Fruit fly (Drosophila melanogaster) whole organism, pupa: ENCODE measurements around the gene CG13135.

Experiments used
- CG10348 ChIP-seq: fragments of 200-800 bp; sonication (Bioruptor generic); IDR thresholded peaks from 2 replicates; pipeline ENCODE4 v1.3.6; 2022; ENCODE audit warnings: missing biosample characterization, missing genetic modification characterization
- CG12605 ChIP-seq: fragments of 200-800 bp; sonication (Bioruptor generic); IDR thresholded peaks from 2 replicates; pipeline ENCODE4 v1.3.6; 2022; ENCODE audit warnings: missing biosample characterization, missing genetic modification characterization
- CG13204 ChIP-seq: fragments of 200-800 bp; sonication (Bioruptor generic); optimal IDR thresholded peaks from 2 replicates; lab custom pipeline; 2018; ENCODE audit warnings: missing biosample characterization, mild to moderate bottlenecking, missing genetic modification characterization, moderate library complexity
- CG14655 ChIP-seq: fragments of 200-800 bp; sonication (Bioruptor generic); optimal IDR thresholded peaks from 3 replicates; lab custom pipeline; 2017; ENCODE audit warnings: mild to moderate bottlenecking, missing biosample characterization, missing genetic modification reagents, missing genetic modification characterization
- CG15710 ChIP-seq: fragments of 200-800 bp; sonication (Bioruptor generic); optimal IDR thresholded peaks from 2 replicates; lab custom pipeline; 2018; ENCODE audit warnings: missing biosample characterization, mild to moderate bottlenecking, missing genetic modification characterization, moderate library complexity
- CG17806 ChIP-seq: fragments of 200-800 bp; sonication (Bioruptor generic); optimal IDR thresholded peaks from 2 replicates; lab custom pipeline; 2018; ENCODE audit warnings: missing biosample characterization, mild to moderate bottlenecking, missing genetic modification characterization, moderate library complexity
- CG32121 ChIP-seq: fragments of 200-800 bp; sonication (Bioruptor generic); IDR thresholded peaks from 2 replicates; pipeline ENCODE4 v1.3.6; 2022; ENCODE audit warnings: missing biosample characterization, missing genetic modification characterization
- CG34367 ChIP-seq: fragments of 200-800 bp; sonication (Bioruptor generic); optimal IDR thresholded peaks from 2 replicates; lab custom pipeline; 2018; ENCODE audit warnings: missing biosample characterization, mild to moderate bottlenecking, missing genetic modification characterization
- CG4496 ChIP-seq: fragments of 200-800 bp; sonication (Bioruptor generic); IDR thresholded peaks from 3 replicates; pipeline ENCODE4 v1.3.6; 2022; ENCODE audit warnings: missing biosample characterization, missing genetic modification characterization
- CG8159 ChIP-seq: fragments of 200-800 bp; sonication (Bioruptor generic); optimal IDR thresholded peaks from 3 replicates; lab custom pipeline; 2018; ENCODE audit warnings: missing biosample characterization, mild to moderate bottlenecking, missing genetic modification characterization, moderate library complexity
- CG8301 ChIP-seq: fragments of 200-800 bp; sonication (Bioruptor generic); optimal IDR thresholded peaks from 2 replicates; lab custom pipeline; 2018; ENCODE audit warnings: missing biosample characterization, mild to moderate bottlenecking, missing genetic modification characterization
- CG9948 ChIP-seq: fragments of 200-800 bp; sonication (Bioruptor generic); optimal IDR thresholded peaks from 2 replicates; lab custom pipeline; 2018; ENCODE audit warnings: missing biosample characterization, mild to moderate bottlenecking, missing genetic modification characterization, moderate library complexity
- D1 ChIP-seq: fragments of 200-800 bp; sonication (Bioruptor generic); optimal IDR thresholded peaks from 2 replicates; lab custom pipeline; 2018; ENCODE audit warnings: missing biosample characterization, mild to moderate bottlenecking, missing genetic modification characterization, moderate library complexity
- EcR ChIP-seq: fragments of 200-800 bp; sonication (Bioruptor generic); optimal IDR thresholded peaks from 3 replicates; lab custom pipeline; 2019; ENCODE audit warnings: missing biosample characterization, missing genetic modification characterization, mild to moderate bottlenecking, moderate library complexity, missing genetic modification reagents
- Ets98B ChIP-seq: fragments of 200-800 bp; sonication (Bioruptor generic); IDR thresholded peaks from 2 replicates; pipeline ENCODE4 v1.3.6; 2022; ENCODE audit warnings: missing biosample characterization, missing genetic modification characterization
- Pif1A ChIP-seq: fragments of 200-800 bp; sonication (Bioruptor generic); optimal IDR thresholded peaks from 3 replicates; lab custom pipeline; 2016; ENCODE audit warnings: missing biosample characterization, missing genetic modification characterization
- Pif1B ChIP-seq: fragments of 200-800 bp; sonication (Bioruptor generic); optimal IDR thresholded peaks from 3 replicates; lab custom pipeline; 2016; ENCODE audit warnings: missing biosample characterization, missing genetic modification characterization
- Snoo ChIP-seq: fragments of 200-800 bp; sonication (Bioruptor generic); optimal IDR thresholded peaks from 3 replicates; lab custom pipeline; 2017; ENCODE audit warnings: missing biosample characterization, mild to moderate bottlenecking, missing genetic modification characterization, inconsistent platforms
- fd96Ca ChIP-seq: fragments of 200-800 bp; sonication (Bioruptor generic); IDR thresholded peaks from 3 replicates; pipeline ENCODE4 v1.3.6; 2022; ENCODE audit warnings: missing biosample characterization, missing genetic modification characterization
- gl ChIP-seq: fragments of 200-800 bp; sonication (Bioruptor generic); optimal IDR thresholded peaks from 2 replicates; lab custom pipeline; 2018; ENCODE audit warnings: missing biosample characterization, mild to moderate bottlenecking, missing genetic modification characterization
- rn ChIP-seq: fragments of 200-800 bp; sonication (Bioruptor generic); IDR thresholded peaks from 2 replicates; pipeline ENCODE4 v1.3.6; 2022; ENCODE audit warnings: missing biosample characterization, missing genetic modification characterization

The CG13135 gene

dm6 chr2L:10130763-10131162, 8.2 kb upstream of the CG13135 start:
- TF ChIP-seq D1 (no peak), CG34367 (tag; lab: Kevin White, UChicago) (no peak), rn (GFP tag; lab: Robert Waterston, UW) (no peak), Pif1B (GFP tag; lab: Kevin White, UChicago) (no peak), CG10348 (no peak), Ets98B (GFP tag; lab: Robert Waterston, UW) (no peak), CG12605 (GFP tag; lab: Robert Waterston, UW) (no peak), CG8301 (tag; lab: Kevin White, UChicago) (no peak), CG17806 (tag; lab: Kevin White, UChicago) (no peak), CG9948 (tag; lab: Kevin White, UChicago) (no peak)

DNA sequence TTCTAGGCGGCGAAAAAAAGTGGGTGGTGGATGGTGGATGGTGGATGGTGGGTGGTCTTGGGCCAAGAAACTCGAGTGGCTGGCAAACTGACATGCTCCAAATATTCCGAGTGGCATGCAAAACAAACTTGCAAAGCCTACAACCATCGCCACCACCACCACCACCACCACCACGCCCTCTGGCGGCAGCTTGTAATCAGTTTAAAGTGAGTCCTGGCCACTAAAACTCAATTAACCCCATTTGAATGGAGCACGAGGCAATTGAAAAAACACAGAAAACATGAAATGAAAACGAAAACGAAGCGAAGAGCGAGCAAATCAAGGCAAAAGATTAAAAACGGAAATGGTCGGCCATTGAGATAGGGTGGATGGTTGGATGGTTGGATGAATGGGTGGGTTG, 1.4 kb upstream of the CG13135 start:
- TF ChIP-seq CG8159 (no peak), gl (tag; lab: Kevin White, UChicago) (no peak), EcR (GFP tag; lab: Kevin White, UChicago) (no peak), CG9948 (tag; lab: Kevin White, UChicago) (no peak), Snoo (tag; lab: Kevin White, UChicago) (no peak), CG32121 (GFP tag; lab: Robert Waterston, UW) (no peak), CG15710 (tag; lab: Kevin White, UChicago) (no peak)

DNA sequence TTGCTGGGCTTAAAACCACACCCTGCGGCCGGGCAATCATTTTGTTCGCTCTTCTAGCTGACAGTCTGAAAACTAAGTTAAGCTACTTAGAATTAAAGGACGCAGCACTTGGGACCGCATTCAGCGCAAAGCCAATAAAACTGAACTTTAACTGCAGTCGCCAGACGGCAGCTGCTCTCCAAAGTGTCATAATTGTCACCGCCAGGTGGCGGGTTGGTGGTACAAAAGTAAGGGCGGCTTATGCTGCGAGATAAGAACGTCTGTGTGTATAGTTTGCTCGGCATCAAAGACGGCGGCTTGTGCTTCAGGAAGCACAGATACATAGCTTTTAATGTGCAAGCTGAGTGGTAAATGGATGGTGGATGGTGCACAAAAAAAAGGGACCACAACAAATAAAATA, 13.8 kb downstream of the CG13135 start:
- no peak for TF ChIP-seq CG15710 (tag; lab: Kevin White, UChicago)
- TF ChIP-seq CG13204 (GFP tag; lab: Kevin White, UChicago) = no peak
- TF ChIP-seq Pif1A (GFP tag; lab: Kevin White, UChicago) = no peak
- no peak for TF ChIP-seq CG12605 (GFP tag; lab: Robert Waterston, UW)
- TF ChIP-seq CG8159 = no peak
- TF ChIP-seq CG17806 (tag; lab: Kevin White, UChicago) = no peak
- no peak for TF ChIP-seq CG10348
- no peak for TF ChIP-seq Pif1B (GFP tag; lab: Kevin White, UChicago)
- no peak for TF ChIP-seq fd96Ca (GFP tag; lab: Robert Waterston, UW)
- TF ChIP-seq Snoo (tag; lab: Kevin White, UChicago) = no peak
- no peak for TF ChIP-seq rn (GFP tag; lab: Robert Waterston, UW)
- no peak for TF ChIP-seq CG34367 (tag; lab: Kevin White, UChicago)
- TF ChIP-seq gl (tag; lab: Kevin White, UChicago) = no peak
- no peak for TF ChIP-seq Ets98B (GFP tag; lab: Robert Waterston, UW)
- TF ChIP-seq CG8301 (tag; lab: Kevin White, UChicago) = no peak
- no peak for TF ChIP-seq EcR (GFP tag; lab: Kevin White, UChicago)
- TF ChIP-seq D1 = no peak
- no peak for TF ChIP-seq CG32121 (GFP tag; lab: Robert Waterston, UW)
- no peak for TF ChIP-seq CG9948 (tag; lab: Kevin White, UChicago)
- no peak for TF ChIP-seq CG14655

dm6 chr2L:10096127-10096526, 26.4 kb downstream of the CG13135 start:
- no peak for TF ChIP-seq CG10348

DNA sequence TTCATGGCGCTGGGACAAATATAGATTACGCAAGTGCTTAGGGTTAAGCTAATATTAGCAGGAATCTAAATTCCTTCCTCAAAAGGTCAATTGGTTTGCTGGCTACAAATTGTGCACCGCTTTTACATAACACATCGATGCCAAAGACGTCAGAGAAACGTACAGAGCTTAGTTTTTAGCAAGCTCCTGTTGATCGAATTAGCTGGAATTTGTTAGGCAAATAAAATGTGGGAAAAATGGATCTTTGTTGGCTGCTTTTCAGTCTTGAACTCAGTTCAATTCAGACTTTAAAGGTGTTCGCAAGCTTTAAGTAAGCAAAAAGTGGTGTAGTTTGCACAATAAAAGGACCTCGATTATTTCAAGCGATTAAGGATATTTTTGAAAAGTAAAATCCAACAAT, 28.8 kb downstream of the CG13135 start, which contains the start of gene CG34109:
TSS of gene CG34109 (plus strand) at position 301 of the 400 bp plus-strand sequence.
- TF ChIP-seq CG34367 (tag; lab: Kevin White, UChicago) (no peak), rn (GFP tag; lab: Robert Waterston, UW) (no peak), CG12605 (GFP tag; lab: Robert Waterston, UW) (no peak), CG4496 (GFP tag; lab: Robert Waterston, UW) (no peak), CG17806 (tag; lab: Kevin White, UChicago) (no peak), Snoo (tag; lab: Kevin White, UChicago) (no peak), Ets98B (GFP tag; lab: Robert Waterston, UW) (no peak), CG10348 (no peak), CG15710 (tag; lab: Kevin White, UChicago) (no peak), CG14655 (no peak), Pif1A (GFP tag; lab: Kevin White, UChicago) (no peak), CG8301 (tag; lab: Kevin White, UChicago) (no peak), gl (tag; lab: Kevin White, UChicago) (no peak), CG32121 (GFP tag; lab: Robert Waterston, UW) (no peak), fd96Ca (GFP tag; lab: Robert Waterston, UW) (no peak), CG8159 (no peak)

- TF ChIP-seq CG4496 (GFP tag; lab: Robert Waterston, UW) = no peak
- no peak for TF ChIP-seq CG8301 (tag; lab: Kevin White, UChicago)
- no peak for TF ChIP-seq Ets98B (GFP tag; lab: Robert Waterston, UW)
- TF ChIP-seq Snoo (tag; lab: Kevin White, UChicago) = no peak
- TF ChIP-seq D1 = no peak
- TF ChIP-seq CG17806 (tag; lab: Kevin White, UChicago) = no peak
- TF ChIP-seq CG10348 = no peak
- no peak for TF ChIP-seq CG12605 (GFP tag; lab: Robert Waterston, UW)
- TF ChIP-seq gl (tag; lab: Kevin White, UChicago) = no peak
- TF ChIP-seq CG14655 = no peak
- no peak for TF ChIP-seq CG32121 (GFP tag; lab: Robert Waterston, UW)
- no peak for TF ChIP-seq Pif1B (GFP tag; lab: Kevin White, UChicago)
- TF ChIP-seq CG34367 (tag; lab: Kevin White, UChicago) = no peak
- TF ChIP-seq Pif1A (GFP tag; lab: Kevin White, UChicago) = no peak
- no peak for TF ChIP-seq CG13204 (GFP tag; lab: Kevin White, UChicago)
- no peak for TF ChIP-seq fd96Ca (GFP tag; lab: Robert Waterston, UW)
- no peak for TF ChIP-seq CG9948 (tag; lab: Kevin White, UChicago)
- TF ChIP-seq EcR (GFP tag; lab: Kevin White, UChicago) = no peak
- TF ChIP-seq CG15710 (tag; lab: Kevin White, UChicago) = no peak
Measured at dm6 chr2L:10092289-10092688, 30.3 kb downstream of the CG13135 start, which contains the start of gene CG13133. CG13133 (minus strand) TSS chr2L:10092389.
